Fruit fly (Drosophila melanogaster) whole organism, prepupa: ENCODE data around the gene nAChRbeta3.

ENCODE experiments used
- Blimp-1 ChIP-seq: fragments of 200-800 bp; sonication (Bioruptor generic); optimal IDR thresholded peaks from 3 replicates; lab custom pipeline; 2017; ENCODE audit warnings: missing biosample characterization, missing genetic modification characterization, mild to moderate bottlenecking, moderate library complexity, missing genetic modification reagents
- CG10631 ChIP-seq: fragments of 200-800 bp; sonication (Bioruptor generic); optimal IDR thresholded peaks from 2 replicates; lab custom pipeline; 2016; ENCODE audit warnings: missing biosample characterization, missing genetic modification characterization
- CG11294 ChIP-seq: fragments of 200-800 bp; sonication (Bioruptor generic); IDR thresholded peaks from 2 replicates; pipeline ENCODE4 v1.3.6; 2022; ENCODE audit warnings: missing biosample characterization, missing genetic modification characterization
- CG11762 ChIP-seq: fragments of 200-800 bp; sonication (Bioruptor generic); optimal IDR thresholded peaks from 3 replicates; lab custom pipeline; 2016; ENCODE audit warnings: missing biosample characterization, missing genetic modification characterization; ENCODE audit not compliant: insufficient read depth
- CG11902 ChIP-seq: fragments of 200-800 bp; sonication (Bioruptor generic); optimal IDR thresholded peaks from 3 replicates; lab custom pipeline; 2016; ENCODE audit warnings: missing biosample characterization, missing genetic modification characterization
- CG1621 ChIP-seq: fragments of 200-800 bp; sonication (Bioruptor generic); optimal IDR thresholded peaks from 3 replicates; lab custom pipeline; 2018; ENCODE audit warnings: missing biosample characterization, mild to moderate bottlenecking, missing genetic modification characterization
- CG16779 ChIP-seq: fragments of 200-800 bp; sonication (Bioruptor generic); optimal IDR thresholded peaks from 3 replicates; lab custom pipeline; 2017; ENCODE audit warnings: missing biosample characterization, mild to moderate bottlenecking, missing genetic modification characterization
- CG31627 ChIP-seq: fragments of 200-800 bp; sonication (Bioruptor generic); optimal IDR thresholded peaks from 3 replicates; lab custom pipeline; 2016; ENCODE audit warnings: missing biosample characterization, missing genetic modification characterization
- CG34406 ChIP-seq: fragments of 200-800 bp; sonication (Bioruptor generic); optimal IDR thresholded peaks from 3 replicates; lab custom pipeline; 2016; ENCODE audit warnings: missing biosample characterization, missing genetic modification characterization
- CG3919 ChIP-seq: fragments of 200-800 bp; sonication (Bioruptor generic); optimal IDR thresholded peaks from 3 replicates; lab custom pipeline; 2016; ENCODE audit warnings: missing biosample characterization, missing genetic modification characterization
- CG4318 ChIP-seq: fragments of 200-800 bp; sonication (Bioruptor generic); optimal IDR thresholded peaks from 3 replicates; lab custom pipeline; 2017; ENCODE audit warnings: missing biosample characterization, mild to moderate bottlenecking, missing genetic modification characterization
- CG6163 ChIP-seq: fragments of 200-800 bp; sonication (Bioruptor generic); IDR thresholded peaks from 3 replicates; pipeline ENCODE4 v1.3.6; 2022; ENCODE audit warnings: missing biosample characterization, missing genetic modification characterization
- CG6792 ChIP-seq: fragments of 200-800 bp; sonication (Bioruptor generic); optimal IDR thresholded peaks from 3 replicates; lab custom pipeline; 2016; ENCODE audit warnings: missing biosample characterization, missing genetic modification characterization
- CG6808 ChIP-seq: fragments of 200-800 bp; sonication (Bioruptor generic); optimal IDR thresholded peaks from 3 replicates; lab custom pipeline; 2017; ENCODE audit warnings: missing biosample characterization, missing genetic modification characterization, mild to moderate bottlenecking, moderate library complexity, missing genetic modification reagents
- CG6854 ChIP-seq: fragments of 200-800 bp; sonication (Bioruptor generic); optimal IDR thresholded peaks from 2 replicates; lab custom pipeline; 2017; ENCODE audit warnings: missing biosample characterization, mild to moderate bottlenecking, missing genetic modification characterization
- CG7368 ChIP-seq: fragments of 200-800 bp; sonication (Bioruptor generic); optimal IDR thresholded peaks from 3 replicates; lab custom pipeline; 2016; ENCODE audit warnings: missing biosample characterization, missing genetic modification characterization
- CG8119 ChIP-seq: fragments of 200-800 bp; sonication (Bioruptor generic); IDR thresholded peaks from 3 replicates; pipeline ENCODE4 v1.3.6; 2022; ENCODE audit warnings: missing biosample characterization, missing genetic modification characterization
- CG8319 ChIP-seq: fragments of 200-800 bp; sonication (Bioruptor generic); optimal IDR thresholded peaks from 3 replicates; lab custom pipeline; 2016; ENCODE audit warnings: missing biosample characterization, missing genetic modification characterization
- CG8632 ChIP-seq: fragments of 200-800 bp; sonication (Bioruptor generic); optimal IDR thresholded peaks from 3 replicates; lab custom pipeline; 2016; ENCODE audit warnings: missing biosample characterization, missing genetic modification characterization
- CG9139 ChIP-seq: fragments of 200-800 bp; sonication (Bioruptor generic); optimal IDR thresholded peaks from 3 replicates; lab custom pipeline; 2017; ENCODE audit warnings: missing biosample characterization, mild to moderate bottlenecking, missing genetic modification characterization
- Eip75B ChIP-seq: fragments of 200-800 bp; sonication (Bioruptor generic); optimal IDR thresholded peaks from 3 replicates; lab custom pipeline; 2016; ENCODE audit warnings: missing biosample characterization, missing genetic modification characterization
- Eip78C ChIP-seq: fragments of 200-800 bp; sonication (Bioruptor generic); peaks from one replicate; lab custom pipeline; 2016; ENCODE audit warnings: missing biosample characterization, missing genetic modification characterization
- Ets21C ChIP-seq: fragments of 200-800 bp; sonication (Bioruptor generic); optimal IDR thresholded peaks from 3 replicates; lab custom pipeline; 2016; ENCODE audit warnings: missing biosample characterization, missing genetic modification characterization
- Ets96B ChIP-seq: fragments of 200-800 bp; optimal IDR thresholded peaks from 2 replicates; lab custom pipeline; 2019; ENCODE audit warnings: missing biosample characterization, mild to moderate bottlenecking, missing genetic modification characterization, moderate library complexity
- Gug ChIP-seq: fragments of 200-800 bp; sonication (Bioruptor generic); IDR thresholded peaks from 2 replicates; pipeline ENCODE4 v1.3.6; 2022; ENCODE audit warnings: missing biosample characterization, missing genetic modification characterization
- Hr39 ChIP-seq: fragments of 200-800 bp; sonication (Bioruptor generic); optimal IDR thresholded peaks from 2 replicates; lab custom pipeline; 2016; ENCODE audit warnings: missing biosample characterization, missing genetic modification characterization
- Lpt ChIP-seq: fragments of 200-800 bp; sonication (Bioruptor generic); optimal IDR thresholded peaks from 3 replicates; lab custom pipeline; 2016; ENCODE audit warnings: missing biosample characterization, missing genetic modification characterization
- Met ChIP-seq: fragments of 200-800 bp; sonication (Bioruptor generic); optimal IDR thresholded peaks from 3 replicates; lab custom pipeline; 2016; ENCODE audit warnings: missing biosample characterization, missing genetic modification characterization
- OdsH ChIP-seq: fragments of 200-800 bp; sonication (Bioruptor generic); optimal IDR thresholded peaks from 3 replicates; lab custom pipeline; 2016; ENCODE audit warnings: missing biosample characterization, missing genetic modification characterization
- Smox ChIP-seq: fragments of 200-800 bp; sonication (Bioruptor generic); optimal IDR thresholded peaks from 3 replicates; lab custom pipeline; 2016; ENCODE audit warnings: missing biosample characterization, missing genetic modification characterization
- Sox15 ChIP-seq: fragments of 200-800 bp; sonication (Bioruptor generic); optimal IDR thresholded peaks from 3 replicates; lab custom pipeline; 2016; ENCODE audit warnings: missing biosample characterization, missing genetic modification characterization
- achi ChIP-seq: fragments of 200-800 bp; sonication (Bioruptor generic); optimal IDR thresholded peaks from 3 replicates; lab custom pipeline; 2016; ENCODE audit warnings: missing biosample characterization, missing genetic modification characterization
- acj6 ChIP-seq: fragments of 200-800 bp; sonication (Bioruptor generic); optimal IDR thresholded peaks from 3 replicates; lab custom pipeline; 2016; ENCODE audit warnings: missing biosample characterization, missing genetic modification characterization
- cyc ChIP-seq: fragments of 200-800 bp; sonication (Bioruptor generic); optimal IDR thresholded peaks from 3 replicates; lab custom pipeline; 2016; ENCODE audit warnings: missing biosample characterization, missing genetic modification characterization
- dac ChIP-seq: fragments of 200-800 bp; sonication (Bioruptor generic); optimal IDR thresholded peaks from 2 replicates; lab custom pipeline; 2017; ENCODE audit warnings: missing biosample characterization, mild to moderate bottlenecking, missing genetic modification characterization
- dsx ChIP-seq: fragments of 200-800 bp; optimal IDR thresholded peaks from 3 replicates; lab custom pipeline; 2019; ENCODE audit warnings: missing biosample characterization, mild to moderate bottlenecking, missing genetic modification characterization, moderate library complexity; ENCODE audit not compliant: poor library complexity, severe bottlenecking
- esn ChIP-seq: fragments of 200-800 bp; sonication (Bioruptor generic); optimal IDR thresholded peaks from 2 replicates; lab custom pipeline; 2016; ENCODE audit warnings: missing biosample characterization, mild to moderate bottlenecking, missing genetic modification characterization, moderate library complexity
- fd59A ChIP-seq: fragments of 200-800 bp; sonication (Bioruptor generic); optimal IDR thresholded peaks from 2 replicates; lab custom pipeline; 2017; ENCODE audit warnings: missing biosample characterization, mild to moderate bottlenecking, missing genetic modification characterization, missing genetic modification reagents
- lz ChIP-seq: fragments of 200-800 bp; sonication (Bioruptor generic); optimal IDR thresholded peaks from 3 replicates; lab custom pipeline; 2016; ENCODE audit warnings: missing biosample characterization, missing genetic modification characterization
- net ChIP-seq: fragments of 200-800 bp; sonication (Bioruptor generic); optimal IDR thresholded peaks from 3 replicates; lab custom pipeline; 2016; ENCODE audit warnings: missing biosample characterization, missing genetic modification characterization
- pdm3 ChIP-seq: fragments of 200-800 bp; sonication (Bioruptor generic); optimal IDR thresholded peaks from 3 replicates; lab custom pipeline; 2016; ENCODE audit warnings: missing biosample characterization, missing genetic modification characterization
- spab ChIP-seq: fragments of 200-800 bp; sonication (Bioruptor generic); optimal IDR thresholded peaks from 2 replicates; lab custom pipeline; 2017; ENCODE audit warnings: missing biosample characterization, mild to moderate bottlenecking, missing genetic modification characterization, missing genetic modification reagents
- svp ChIP-seq: fragments of 200-800 bp; sonication (Bioruptor generic); peaks from one replicate; lab custom pipeline; 2016; ENCODE audit warnings: missing biosample characterization, missing genetic modification characterization
- topi ChIP-seq: fragments of 200-800 bp; sonication (Bioruptor generic); optimal IDR thresholded peaks from 3 replicates; lab custom pipeline; 2016; ENCODE audit warnings: missing biosample characterization, missing genetic modification characterization

Gene nAChRbeta3

DNA sequence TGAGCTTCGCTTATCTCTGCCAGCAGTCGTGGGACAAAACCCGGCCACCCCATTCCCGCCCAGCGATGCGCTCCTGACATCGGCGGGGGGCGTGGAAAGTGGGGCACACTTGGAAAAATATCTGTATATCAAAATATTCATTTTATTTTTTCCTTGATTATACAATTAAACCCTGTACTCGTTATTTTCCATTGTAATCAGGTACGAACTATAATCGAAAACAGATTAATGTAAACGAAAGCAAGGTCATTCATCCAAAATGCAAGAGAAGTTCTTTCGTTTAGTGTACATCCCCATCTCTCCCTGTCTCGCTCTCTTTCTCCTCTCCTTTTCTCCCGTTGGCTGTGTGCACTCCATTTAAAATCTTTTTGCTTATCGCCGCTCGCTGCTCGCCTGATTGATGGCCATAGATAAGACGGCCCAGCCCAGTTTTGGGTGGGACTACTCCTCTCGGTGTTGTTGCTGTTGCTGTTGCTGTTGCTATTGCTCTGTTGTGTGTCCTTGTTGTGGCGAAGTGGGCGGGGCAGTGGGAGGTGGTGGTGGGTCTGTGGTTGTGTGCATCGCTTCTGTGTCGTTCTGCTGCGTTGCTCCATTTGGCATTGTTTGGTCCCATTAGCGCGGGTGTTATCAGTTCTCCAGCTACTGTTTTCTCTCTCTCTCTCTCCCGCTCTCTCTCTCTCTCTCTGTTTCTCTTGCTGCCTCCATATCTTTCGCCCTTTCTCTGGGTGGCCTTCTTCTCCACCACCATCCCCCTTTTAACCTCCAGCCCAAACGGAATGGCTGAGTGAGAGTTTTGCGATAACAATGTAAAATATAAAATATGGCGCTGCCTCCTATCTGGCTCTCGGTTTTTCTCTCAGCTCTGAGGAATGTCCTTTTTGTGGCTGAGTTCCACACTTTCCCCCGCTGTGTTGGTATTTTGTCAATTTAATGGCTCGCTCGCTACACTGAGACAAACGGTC is 28.6 kb upstream of the nAChRbeta3 start (continued):
- peak; percentile 72 for TF ChIP-seq fd59A
- peak; percentile 48 for TF ChIP-seq CG4318 (GFP tag; lab: Kevin White, UChicago)
- TF ChIP-seq CG7368 (GFP tag; lab: Kevin White, UChicago), result peak; percentile 73
- TF ChIP-seq CG16779 (tag; lab: Kevin White, UChicago), result peak; percentile 15
- TF ChIP-seq CG31627 (GFP tag; lab: Kevin White, UChicago), result peak; percentile 86
- TF ChIP-seq svp (GFP tag; lab: Kevin White, UChicago), result peak; percentile 91
- TF ChIP-seq CG8632 (GFP tag; lab: Kevin White, UChicago), result peak; percentile 66
- peak; percentile 80 for TF ChIP-seq CG8119 (GFP tag; lab: Robert Waterston, UW)
- TF ChIP-seq CG11902 (GFP tag; lab: Kevin White, UChicago), result peak; percentile 78
- peak; percentile 58 for TF ChIP-seq CG8319 (GFP tag; lab: Kevin White, UChicago)
- peak; percentile 65 for TF ChIP-seq dsx (GFP tag; lab: Kevin White, UChicago)
- TF ChIP-seq, all 60 proteins: peak for 56

DNA sequence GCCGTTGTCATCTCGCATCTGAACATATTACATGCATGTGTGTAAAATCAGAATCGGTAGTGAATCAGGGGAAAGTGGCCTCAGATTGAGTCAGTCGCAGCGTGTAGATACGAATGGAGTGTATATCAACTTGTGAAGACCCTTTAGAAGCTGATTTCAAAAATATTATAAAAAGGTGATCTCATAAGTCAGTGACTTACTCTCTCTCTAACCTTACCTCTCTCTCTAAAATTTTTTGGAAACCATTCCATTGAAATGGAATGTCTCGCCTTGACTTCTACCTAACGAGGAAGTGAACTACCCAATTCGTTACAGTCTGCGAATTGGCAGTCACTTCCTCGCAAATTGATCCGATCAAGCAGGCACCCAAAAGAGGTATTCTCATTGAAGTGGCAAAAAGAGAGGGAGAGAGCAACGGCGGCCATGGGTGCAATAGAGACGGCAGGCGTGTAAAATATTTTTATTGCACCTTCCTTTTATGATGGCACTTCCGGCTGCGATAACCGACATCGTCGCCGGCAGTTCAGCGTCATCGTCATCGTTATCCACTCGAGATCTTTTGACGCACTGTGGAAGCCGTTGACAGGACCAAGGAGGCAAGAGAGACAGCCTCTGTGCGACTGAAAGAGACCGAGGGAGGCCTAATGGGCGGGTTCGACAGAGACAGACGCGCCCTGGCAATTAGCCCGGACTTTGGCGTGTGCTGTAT is 26.9 kb upstream of the nAChRbeta3 start:
- no peak for TF ChIP-seq CG6854 (GFP tag; lab: Kevin White, UChicago)
- TF ChIP-seq Eip78C (GFP tag; lab: Kevin White, UChicago), result peak; percentile 85
- peak; percentile 56 for TF ChIP-seq CG31627 (GFP tag; lab: Kevin White, UChicago)
- TF ChIP-seq topi, result peak; percentile 63
- peak; percentile 24 for TF ChIP-seq achi (GFP tag; lab: Kevin White, UChicago)
- no peak for TF ChIP-seq CG9139
- peak; percentile 2 for TF ChIP-seq Sox15 (GFP tag; lab: Kevin White, UChicago)
- peak; percentile 40 for TF ChIP-seq pdm3
- TF ChIP-seq CG6163, result no peak
- no peak for TF ChIP-seq CG11294 (GFP tag; lab: Robert Waterston, UW)
- peak; percentile 54 for TF ChIP-seq Met (GFP tag; lab: Kevin White, UChicago)
- no peak for TF ChIP-seq CG8119 (GFP tag; lab: Robert Waterston, UW)
- TF ChIP-seq CG6808, result no peak
- peak; percentile 43 for TF ChIP-seq Ets96B (tag; lab: Kevin White, UChicago)
- peak; percentile 13 for TF ChIP-seq CG8319 (GFP tag; lab: Kevin White, UChicago)
- peak; percentile 12 for TF ChIP-seq spab (GFP tag; lab: Kevin White, UChicago)
- TF ChIP-seq CG7368 (GFP tag; lab: Kevin White, UChicago), result peak; percentile 4
- no peak for TF ChIP-seq Gug (GFP tag; lab: Robert Waterston, UW)
- peak; percentile 55 for TF ChIP-seq CG6792 (GFP tag; lab: Kevin White, UChicago)
- TF ChIP-seq CG1621, result no peak
- peak; percentile 47 for TF ChIP-seq lz (GFP tag; lab: Kevin White, UChicago)
- no peak for TF ChIP-seq dsx (GFP tag; lab: Kevin White, UChicago)
- TF ChIP-seq Ets21C (GFP tag; lab: Kevin White, UChicago), result peak; percentile 69
- peak; percentile 24 for TF ChIP-seq CG10631 (GFP tag; lab: Kevin White, UChicago)
- peak; percentile 44 for TF ChIP-seq Smox (GFP tag; lab: Kevin White, UChicago)
- no peak for TF ChIP-seq dac
- TF ChIP-seq esn (GFP tag; lab: Kevin White, UChicago), result peak; percentile 68
- TF ChIP-seq Hr39 (GFP tag; lab: Kevin White, UChicago), result peak; percentile 66
- peak; percentile 13 for TF ChIP-seq CG11902 (GFP tag; lab: Kevin White, UChicago)
- TF ChIP-seq CG4318 (GFP tag; lab: Kevin White, UChicago), result no peak
- peak; percentile 47 for TF ChIP-seq Eip75B (GFP tag; lab: Kevin White, UChicago)
- no peak for TF ChIP-seq Lpt (GFP tag; lab: Kevin White, UChicago)
- TF ChIP-seq svp (GFP tag; lab: Kevin White, UChicago), result peak; percentile 57
- TF ChIP-seq Blimp-1 (GFP tag; lab: Kevin White, UChicago), result peak; percentile 10
- TF ChIP-seq OdsH (GFP tag; lab: Kevin White, UChicago), result peak; percentile 23
- TF ChIP-seq CG3919, result peak; percentile 47
- peak; percentile 38 for TF ChIP-seq cyc (GFP tag; lab: Kevin White, UChicago)
- TF ChIP-seq CG8632 (GFP tag; lab: Kevin White, UChicago), result peak; percentile 41
- TF ChIP-seq acj6 (GFP tag; lab: Kevin White, UChicago), result peak; percentile 19
- TF ChIP-seq net (GFP tag; lab: Kevin White, UChicago), result no peak
- peak; percentile 36 for TF ChIP-seq CG34406 (GFP tag; lab: Kevin White, UChicago)
- no peak for TF ChIP-seq CG11762
